Fruit fly (Drosophila melanogaster) whole organism, embryonic: ENCODE data around the gene CG14062.

Experiments used
- Aef1 ChIP-seq: fragments of 200-800 bp; sonication (Bioruptor generic); IDR thresholded peaks from 3 replicates; pipeline ENCODE4 v1.3.6; 2022; ENCODE audit warnings: missing biosample characterization, missing genetic modification characterization
- CG10274 ChIP-seq: fragments of 200-800 bp; sonication (Bioruptor generic); optimal IDR thresholded peaks from 3 replicates; lab custom pipeline; 2017; ENCODE audit warnings: missing biosample characterization, mild to moderate bottlenecking, missing genetic modification characterization
- CG10654 ChIP-seq: fragments of 200-800 bp; sonication (Bioruptor generic); optimal IDR thresholded peaks from 2 replicates; lab custom pipeline; 2016; ENCODE audit warnings: missing biosample characterization, missing genetic modification characterization
- CG13123 ChIP-seq: fragments of 200-800 bp; sonication (Bioruptor generic); optimal IDR thresholded peaks from 2 replicates; lab custom pipeline; 2016; ENCODE audit warnings: missing biosample characterization, missing genetic modification characterization
- CG13424 ChIP-seq: fragments of 200-800 bp; sonication (Bioruptor generic); optimal IDR thresholded peaks from 2 replicates; lab custom pipeline; 2019; ENCODE audit warnings: missing biosample characterization, mild to moderate bottlenecking, missing genetic modification characterization, moderate library complexity
- CG13894 ChIP-seq: fragments of 200-800 bp; sonication (Bioruptor generic); optimal IDR thresholded peaks from 3 replicates; lab custom pipeline; 2018; ENCODE audit warnings: missing biosample characterization, mild to moderate bottlenecking, missing genetic modification characterization, moderate library complexity
- CG14667 ChIP-seq: fragments of 200-800 bp; sonication (Bioruptor generic); IDR thresholded peaks from 2 replicates; pipeline ENCODE4 v1.3.6; 2022; ENCODE audit warnings: missing biosample characterization, missing genetic modification characterization
- CG14860 ChIP-seq: fragments of 200-800 bp; sonication (Bioruptor generic); IDR thresholded peaks from 3 replicates; pipeline ENCODE4 v1.3.6; 2022; ENCODE audit warnings: missing biosample characterization, missing genetic modification characterization; ENCODE audit not compliant: partially characterized antibody
- CG15011 ChIP-seq: fragments of 200-800 bp; sonication (Bioruptor generic); optimal IDR thresholded peaks from 3 replicates; lab custom pipeline; 2018; ENCODE audit warnings: missing biosample characterization, mild to moderate bottlenecking, missing genetic modification characterization
- CG1529 ChIP-seq: fragments of 200-800 bp; sonication (Bioruptor generic); optimal IDR thresholded peaks from 3 replicates; lab custom pipeline; 2018; ENCODE audit warnings: missing biosample characterization, missing genetic modification characterization
- CG15479 ChIP-seq: fragments of 200-800 bp; sonication (Bioruptor generic); optimal IDR thresholded peaks from 3 replicates; lab custom pipeline; 2019; ENCODE audit warnings: missing biosample characterization, mild to moderate bottlenecking, missing genetic modification characterization, moderate library complexity
- CG1647 ChIP-seq: fragments of 200-800 bp; sonication (Bioruptor generic); optimal IDR thresholded peaks from 3 replicates; lab custom pipeline; 2016; ENCODE audit warnings: missing biosample characterization, missing genetic modification characterization
- CG17612 ChIP-seq: fragments of 200-800 bp; sonication (Bioruptor generic); IDR thresholded peaks from 2 replicates; pipeline ENCODE4 v1.3.6; 2022; ENCODE audit warnings: missing biosample characterization, missing genetic modification characterization
- CG1792 ChIP-seq: fragments of 200-800 bp; sonication (Bioruptor generic); optimal IDR thresholded peaks from 2 replicates; lab custom pipeline; 2016; ENCODE audit warnings: missing biosample characterization, missing genetic modification characterization
- CG1832 ChIP-seq: fragments of 200-800 bp; sonication (Bioruptor generic); optimal IDR thresholded peaks from 2 replicates; lab custom pipeline; 2017; ENCODE audit warnings: missing biosample characterization, mild to moderate bottlenecking, missing genetic modification characterization, inconsistent platforms
- CG31224 ChIP-seq: fragments of 200-800 bp; sonication (Bioruptor generic); IDR thresholded peaks from 2 replicates; pipeline ENCODE4 v1.3.6; 2022; ENCODE audit warnings: missing biosample characterization, missing genetic modification characterization
- CG4328 ChIP-seq: fragments of 200-800 bp; sonication (Bioruptor generic); optimal IDR thresholded peaks from 3 replicates; lab custom pipeline; 2017; ENCODE audit warnings: missing biosample characterization, missing genetic modification reagents, missing genetic modification characterization
- CG6254 ChIP-seq: fragments of 200-800 bp; sonication (Bioruptor generic); optimal IDR thresholded peaks from 3 replicates; lab custom pipeline; 2017; ENCODE audit warnings: mild to moderate bottlenecking, missing biosample characterization, missing genetic modification reagents, missing genetic modification characterization
- CG6272 ChIP-seq: fragments of 200-800 bp; sonication (Bioruptor generic); IDR thresholded peaks from 2 replicates; pipeline ENCODE4 v1.3.6; 2022; ENCODE audit warnings: missing biosample characterization, missing genetic modification characterization
- CG7357 ChIP-seq: fragments of 200-800 bp; sonication (Bioruptor generic); IDR thresholded peaks from 3 replicates; pipeline ENCODE4 v1.3.6; 2022; ENCODE audit warnings: missing biosample characterization, missing genetic modification characterization
- CG9727 ChIP-seq: fragments of 200-800 bp; sonication (Bioruptor generic); optimal IDR thresholded peaks from 3 replicates; lab custom pipeline; 2017; ENCODE audit warnings: missing biosample characterization, mild to moderate bottlenecking, missing genetic modification characterization
- CHES-1-like ChIP-seq: fragments of 200-800 bp; sonication (Bioruptor generic); optimal IDR thresholded peaks from 2 replicates; lab custom pipeline; 2016; ENCODE audit warnings: missing biosample characterization, missing genetic modification characterization
- Dip2 ChIP-seq: fragments of 200-800 bp; sonication (Bioruptor generic); IDR thresholded peaks from 2 replicates; pipeline ENCODE4 v1.3.6; 2022; ENCODE audit warnings: missing biosample characterization, missing genetic modification characterization
- Doc2 ChIP-seq: fragments of 200-800 bp; sonication (Bioruptor generic); IDR thresholded peaks from 2 replicates; pipeline ENCODE4 v1.3.6; 2022; ENCODE audit warnings: missing biosample characterization, missing genetic modification characterization
- ERR ChIP-seq: fragments of 200-800 bp; sonication (Bioruptor generic); optimal IDR thresholded peaks from 2 replicates; lab custom pipeline; 2016; ENCODE audit warnings: missing biosample characterization, missing genetic modification characterization
- Elba2 ChIP-seq: fragments of 200-800 bp; sonication (Bioruptor generic); optimal IDR thresholded peaks from 3 replicates; lab custom pipeline; 2016; ENCODE audit warnings: missing biosample characterization, missing genetic modification characterization
- GATAe ChIP-seq: fragments of 200-800 bp; sonication (Bioruptor generic); conservative IDR thresholded peaks from 2 replicates; pipeline ENCODE4 v1.3.6; 2022; ENCODE audit warnings: missing biosample characterization, missing genetic modification characterization
- HLHmδ ChIP-seq: fragments of 200-800 bp; sonication (Bioruptor generic); optimal IDR thresholded peaks from 2 replicates; lab custom pipeline; 2018; ENCODE audit warnings: missing biosample characterization, mild to moderate bottlenecking, missing genetic modification characterization, moderate library complexity
- Myb ChIP-seq: fragments of 200-800 bp; sonication (Bioruptor generic); optimal IDR thresholded peaks from 2 replicates; lab custom pipeline; 2016; ENCODE audit warnings: missing biosample characterization, missing genetic modification characterization
- Neu2 ChIP-seq: fragments of 200-800 bp; sonication (Bioruptor generic); optimal IDR thresholded peaks from 3 replicates; lab custom pipeline; 2016; ENCODE audit warnings: missing biosample characterization, missing genetic modification characterization, borderline replicate concordance
- Nf-YA ChIP-seq: fragments of 200-800 bp; sonication (Bioruptor generic); IDR thresholded peaks from 2 replicates; pipeline ENCODE4 v1.3.6; 2022; ENCODE audit warnings: missing biosample characterization, missing genetic modification characterization
- Side ChIP-seq: fragments of 200-800 bp; sonication (Bioruptor generic); optimal IDR thresholded peaks from 2 replicates; lab custom pipeline; 2016; ENCODE audit warnings: missing biosample characterization, missing genetic modification characterization
- Taf1 ChIP-seq: fragments of 200-800 bp; sonication (Bioruptor generic); IDR thresholded peaks from 2 replicates; pipeline ENCODE4 v1.3.6; 2022; ENCODE audit warnings: missing biosample characterization, missing genetic modification characterization
- ase ChIP-seq: fragments of 200-800 bp; sonication (Bioruptor generic); IDR thresholded peaks from 3 replicates; pipeline ENCODE4 v1.3.6; 2022; ENCODE audit warnings: missing biosample characterization, missing genetic modification characterization
- br ChIP-seq: fragments of >200 bp; optimal IDR thresholded peaks from 2 replicates; lab custom pipeline; 2017
- dmrt11E ChIP-seq: fragments of 200-800 bp; sonication (Bioruptor generic); optimal IDR thresholded peaks from 3 replicates; lab custom pipeline; 2018; ENCODE audit warnings: missing biosample characterization, mild to moderate bottlenecking, missing genetic modification characterization, moderate library complexity
- hbn ChIP-seq: fragments of 200-800 bp; sonication (Bioruptor generic); IDR thresholded peaks from 2 replicates; pipeline ENCODE4 v1.3.6; 2022; ENCODE audit warnings: missing biosample characterization, missing genetic modification characterization; ENCODE audit not compliant: partially characterized antibody
- hkb ChIP-seq, 2 experiments: fragments of 200-800 bp in 1 of 2; fragments of >200 bp in 1 of 2; sonication (Bioruptor generic) in 1 of 2; IDR thresholded peaks in 1 of 2; optimal IDR thresholded peaks in 1 of 2; 2 replicates each; pipeline versions ENCODE4 v1.3.6 to Lab custom; 2017 to 2022; ENCODE audit warnings: missing biosample characterization in 1 of 2, missing genetic modification characterization in 1 of 2
- hth ChIP-seq: fragments of >200 bp; optimal IDR thresholded peaks from 2 replicates; lab custom pipeline; 2017; ENCODE audit warnings: inconsistent platforms
- luna ChIP-seq: fragments of 200-800 bp; sonication (Bioruptor generic); optimal IDR thresholded peaks from 2 replicates; lab custom pipeline; 2016; ENCODE audit warnings: missing biosample characterization, missing genetic modification characterization
- mirr ChIP-seq: fragments of 200-800 bp; sonication (Bioruptor generic); optimal IDR thresholded peaks from 3 replicates; lab custom pipeline; 2018; ENCODE audit warnings: missing biosample characterization, mild to moderate bottlenecking, missing genetic modification characterization
- nerfin-1 ChIP-seq: fragments of 200-800 bp; sonication (Bioruptor generic); optimal IDR thresholded peaks from 3 replicates; lab custom pipeline; 2019; ENCODE audit warnings: missing biosample characterization, mild to moderate bottlenecking, missing genetic modification characterization, moderate library complexity
- p53 ChIP-seq: fragments of 200-800 bp; sonication (Bioruptor generic); optimal IDR thresholded peaks from 2 replicates; lab custom pipeline; 2016; ENCODE audit warnings: missing biosample characterization, missing genetic modification characterization
- pb ChIP-seq: fragments of 200-800 bp; sonication (Bioruptor generic); optimal IDR thresholded peaks from 3 replicates; lab custom pipeline; 2016; ENCODE audit warnings: missing biosample characterization, missing genetic modification characterization
- psq ChIP-seq: fragments of 200-800 bp; sonication (Bioruptor generic); optimal IDR thresholded peaks from 2 replicates; lab custom pipeline; 2017; ENCODE audit warnings: missing biosample characterization, missing genetic modification characterization
- scrt ChIP-seq: fragments of 200-800 bp; sonication (Bioruptor generic); optimal IDR thresholded peaks from 2 replicates; lab custom pipeline; 2018; ENCODE audit warnings: missing biosample characterization, mild to moderate bottlenecking, missing genetic modification characterization, moderate library complexity
- sim ChIP-seq: fragments of 200-800 bp; sonication (Bioruptor generic); IDR thresholded peaks from 2 replicates; pipeline ENCODE4 v1.3.6; 2022; ENCODE audit warnings: missing biosample characterization, missing genetic modification characterization
- sr ChIP-seq: fragments of 200-800 bp; sonication (Bioruptor generic); IDR thresholded peaks from 3 replicates; pipeline ENCODE4 v1.3.6; 2022; ENCODE audit warnings: missing biosample characterization, missing genetic modification characterization
- tup ChIP-seq: fragments of 200-800 bp; sonication (Bioruptor generic); optimal IDR thresholded peaks from 2 replicates; lab custom pipeline; 2016; ENCODE audit warnings: missing biosample characterization, mild to moderate bottlenecking, missing genetic modification characterization, moderate library complexity
- wek ChIP-seq: fragments of 200-800 bp; sonication (Bioruptor generic); optimal IDR thresholded peaks from 3 replicates; lab custom pipeline; 2018; ENCODE audit warnings: missing biosample characterization, mild to moderate bottlenecking, missing genetic modification characterization, moderate library complexity
- wor ChIP-seq: fragments of 200-800 bp; sonication (Bioruptor generic); IDR thresholded peaks from 2 replicates; pipeline ENCODE4 v1.3.6; 2022; ENCODE audit warnings: missing biosample characterization, missing genetic modification characterization
- zen ChIP-seq: fragments of 200-800 bp; sonication (Bioruptor generic); optimal IDR thresholded peaks from 3 replicates; lab custom pipeline; 2018; ENCODE audit warnings: missing biosample characterization, mild to moderate bottlenecking, missing genetic modification characterization, moderate library complexity

Gene CG14062

DNA sequence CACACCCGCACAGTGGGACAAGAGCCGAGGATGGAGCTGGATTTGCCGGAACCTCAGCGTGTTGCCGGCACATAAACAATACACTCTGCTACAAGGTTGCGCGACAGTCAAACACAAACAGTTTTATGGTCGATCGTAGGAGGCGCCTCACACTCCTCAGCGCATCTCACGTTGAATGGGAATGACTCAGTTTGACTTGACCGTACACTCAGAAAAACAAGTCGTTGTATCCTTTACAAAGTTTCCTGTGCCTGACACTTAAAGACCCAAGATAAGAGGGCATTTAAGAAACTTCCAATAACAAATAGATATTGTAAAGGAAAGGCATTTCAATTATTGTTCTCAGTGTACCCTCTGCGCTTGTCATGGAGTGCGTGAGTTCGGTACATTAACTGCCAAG lies 10.9 kb downstream of the CG14062 start (continued):
- peak; percentile 61 for TF ChIP-seq Aef1
- TF ChIP-seq CG17612 (GFP tag; lab: Robert Waterston, UW): no peak
- no peak for TF ChIP-seq Taf1 (GFP tag; lab: Robert Waterston, UW)
- peak; percentile 59 for TF ChIP-seq CG1792
- TF ChIP-seq dmrt11E (tag; lab: Kevin White, UChicago): peak; percentile 62
- peak; percentile 71 for TF ChIP-seq CG9727 (GFP tag; lab: Kevin White, UChicago)
- no peak for TF ChIP-seq HLHmδ (GFP tag; lab: Kevin White, UChicago)
- TF ChIP-seq CG6254 (GFP tag; lab: Kevin White, UChicago): peak; percentile 40
- TF ChIP-seq psq (GFP tag; lab: Kevin White, UChicago): no peak
- no peak for TF ChIP-seq br (lab: Kevin White, UChicago)
- peak; percentile 97 for TF ChIP-seq zen
- no peak for TF ChIP-seq CG10274
- no peak for TF ChIP-seq luna (GFP tag; lab: Kevin White, UChicago)
- no peak for TF ChIP-seq sim (GFP tag; lab: Robert Waterston, UW)
- TF ChIP-seq sr (GFP tag; lab: Robert Waterston, UW): no peak
- no peak for TF ChIP-seq hbn (GFP tag; lab: Robert Waterston, UW)
- peak; percentile 46 for TF ChIP-seq CG15479 (GFP tag; lab: Kevin White, UChicago)
- no peak for TF ChIP-seq Dip2 (GFP tag; lab: Robert Waterston, UW)
- TF ChIP-seq hth (lab: Kevin White, UChicago): no peak
- TF ChIP-seq ERR (GFP tag; lab: Kevin White, UChicago): no peak
- TF ChIP-seq p53: peak; percentile 14
- TF ChIP-seq wek (GFP tag; lab: Kevin White, UChicago): no peak
- TF ChIP-seq Neu2 (GFP tag; lab: Kevin White, UChicago): peak; percentile 45
- TF ChIP-seq Doc2 (GFP tag; lab: Robert Waterston, UW): no peak
- 0 out of 3 replicates have a peak, but pooled peaks have one; percentile 17 for TF ChIP-seq CG7357 (GFP tag; lab: Robert Waterston, UW)
- TF ChIP-seq mirr (GFP tag; lab: Kevin White, UChicago): no peak
- peak; percentile 3 for TF ChIP-seq CG1647
- peak; percentile 16 for TF ChIP-seq pb (GFP tag; lab: Kevin White, UChicago)
- no peak for TF ChIP-seq hkb (optimal IDR thresholded peaks at IDR 0.05; lab: Kevin White, UChicago)
- peak; percentile 50; the same call in 1 of the 2 replicates for TF ChIP-seq hkb (GFP tag; IDR thresholded peaks at IDR 0.05; lab: Robert Waterston, UW)
- peak; percentile 9 for TF ChIP-seq CG13424 (tag; lab: Kevin White, UChicago)
- TF ChIP-seq CG13123 (GFP tag; lab: Kevin White, UChicago): no peak
- no peak for TF ChIP-seq CG1832 (GFP tag; lab: Kevin White, UChicago)
- TF ChIP-seq Elba2 (GFP tag; lab: Kevin White, UChicago): peak; percentile 43
- no peak for TF ChIP-seq CG6272 (GFP tag; lab: Robert Waterston, UW)
- TF ChIP-seq CG4328 (GFP tag; lab: Kevin White, UChicago): no peak
- TF ChIP-seq Nf-YA: no peak
- TF ChIP-seq CG15011 (GFP tag; lab: Kevin White, UChicago): peak; percentile 39
- TF ChIP-seq CG31224 (GFP tag; lab: Robert Waterston, UW): 0 out of 2 replicates have a peak, but pooled peaks have one; percentile 23
- TF ChIP-seq CG13894 (tag; lab: Kevin White, UChicago): no peak
- TF ChIP-seq tup (GFP tag; lab: Kevin White, UChicago): no peak
- TF ChIP-seq Myb (GFP tag; lab: Kevin White, UChicago): peak; percentile 5
- TF ChIP-seq CG14860 (GFP tag; lab: Robert Waterston, UW): no peak
- no peak for TF ChIP-seq CG1529 (GFP tag; lab: Kevin White, UChicago)
- peak; percentile 9 for TF ChIP-seq scrt (GFP tag; lab: Kevin White, UChicago)
- TF ChIP-seq nerfin-1 (tag; lab: Kevin White, UChicago): peak; percentile 28
- TF ChIP-seq Side: peak; percentile 50
- no peak for TF ChIP-seq GATAe (GFP tag; lab: Robert Waterston, UW)
- 0 out of 2 replicates have a peak, but pooled peaks have one; percentile 23 for TF ChIP-seq CG14667 (GFP tag; lab: Robert Waterston, UW)
- TF ChIP-seq ase (GFP tag; lab: Robert Waterston, UW): peak; percentile 64; the same call in 1 of the 3 replicates
- TF ChIP-seq CHES-1-like (GFP tag; lab: Kevin White, UChicago): peak; percentile 4
- peak; percentile 51 for TF ChIP-seq CG10654 (GFP tag; lab: Kevin White, UChicago)
- no peak for TF ChIP-seq wor (GFP tag; lab: Robert Waterston, UW)
